Fruit fly (Drosophila melanogaster) whole organism, embryonic: Measurements from ENCODE around the gene cic.
A peak's percentile ranks its signal among the peaks of the same experiment; 100 is the strongest.

ENCODE experiments used
- Aef1 ChIP-seq: fragments of 200-800 bp; sonication (Bioruptor generic); IDR thresholded peaks from 3 replicates; pipeline ENCODE4 v1.3.6; 2022; ENCODE audit warnings: missing biosample characterization, missing genetic modification characterization
- Bteb2 ChIP-seq: fragments of 200-800 bp; sonication (Bioruptor generic); optimal IDR thresholded peaks from 2 replicates; lab custom pipeline; 2016; ENCODE audit warnings: missing biosample characterization, missing genetic modification characterization
- CG11723 ChIP-seq: fragments of 200-800 bp; sonication (Bioruptor generic); optimal IDR thresholded peaks from 2 replicates; lab custom pipeline; 2017; ENCODE audit warnings: missing biosample characterization, mild to moderate bottlenecking, missing genetic modification characterization
- CG12071 ChIP-seq: fragments of 200-800 bp; sonication (Bioruptor generic); optimal IDR thresholded peaks from 3 replicates; lab custom pipeline; 2018; ENCODE audit warnings: missing biosample characterization, mild to moderate bottlenecking, missing genetic modification characterization
- CG13123 ChIP-seq: fragments of 200-800 bp; sonication (Bioruptor generic); optimal IDR thresholded peaks from 2 replicates; lab custom pipeline; 2016; ENCODE audit warnings: missing biosample characterization, missing genetic modification characterization
- CG13424 ChIP-seq: fragments of 200-800 bp; sonication (Bioruptor generic); optimal IDR thresholded peaks from 2 replicates; lab custom pipeline; 2019; ENCODE audit warnings: missing biosample characterization, mild to moderate bottlenecking, missing genetic modification characterization, moderate library complexity
- CG13624 ChIP-seq: fragments of 200-800 bp; sonication (Bioruptor generic); optimal IDR thresholded peaks from 2 replicates; lab custom pipeline; 2016; ENCODE audit warnings: missing biosample characterization, missing genetic modification characterization
- CG14014 ChIP-seq: fragments of 200-800 bp; sonication (Bioruptor generic); IDR thresholded peaks from 2 replicates; pipeline ENCODE4 v1.3.6; 2022; ENCODE audit warnings: missing biosample characterization, missing genetic modification characterization
- CG1529 ChIP-seq: fragments of 200-800 bp; sonication (Bioruptor generic); optimal IDR thresholded peaks from 3 replicates; lab custom pipeline; 2018; ENCODE audit warnings: missing biosample characterization, missing genetic modification characterization
- CG17359 ChIP-seq: fragments of 200-800 bp; sonication (Bioruptor generic); optimal IDR thresholded peaks from 3 replicates; lab custom pipeline; 2018; ENCODE audit warnings: missing biosample characterization, mild to moderate bottlenecking, missing genetic modification characterization, moderate library complexity
- CG17385 ChIP-seq: fragments of 200-800 bp; sonication (Bioruptor generic); optimal IDR thresholded peaks from 3 replicates; lab custom pipeline; 2018; ENCODE audit warnings: missing biosample characterization, mild to moderate bottlenecking, missing genetic modification characterization
- CG30020 ChIP-seq: fragments of 200-800 bp; optimal IDR thresholded peaks from 2 replicates; lab custom pipeline; 2019; ENCODE audit warnings: missing biosample characterization, mild to moderate bottlenecking, missing genetic modification characterization, moderate library complexity
- CG30403 ChIP-seq: fragments of 200-800 bp; sonication (Bioruptor generic); optimal IDR thresholded peaks from 3 replicates; lab custom pipeline; 2016; ENCODE audit warnings: missing biosample characterization, missing genetic modification characterization
- CG3065 ChIP-seq: fragments of 200-800 bp; sonication (Bioruptor generic); optimal IDR thresholded peaks from 2 replicates; lab custom pipeline; 2016; ENCODE audit warnings: missing biosample characterization, missing genetic modification characterization
- CG31388 ChIP-seq: fragments of 200-800 bp; sonication (Bioruptor generic); optimal IDR thresholded peaks from 2 replicates; lab custom pipeline; 2016; ENCODE audit warnings: missing biosample characterization, missing genetic modification characterization
- CG3281 ChIP-seq: fragments of 200-800 bp; sonication (Bioruptor generic); optimal IDR thresholded peaks from 3 replicates; lab custom pipeline; 2017; ENCODE audit warnings: missing biosample characterization, mild to moderate bottlenecking, missing genetic modification characterization
- CG34376 ChIP-seq: fragments of 200-800 bp; sonication (Bioruptor generic); optimal IDR thresholded peaks from 2 replicates; lab custom pipeline; 2018; ENCODE audit warnings: missing biosample characterization, mild to moderate bottlenecking, missing genetic modification characterization
- CG5953 ChIP-seq: fragments of 200-800 bp; sonication (Bioruptor generic); IDR thresholded peaks from 2 replicates; pipeline ENCODE4 v1.3.6; 2022; ENCODE audit warnings: missing biosample characterization, missing genetic modification characterization
- CG6689 ChIP-seq: fragments of 200-800 bp; sonication (Bioruptor generic); IDR thresholded peaks from 2 replicates; pipeline ENCODE4 v1.3.6; 2022; ENCODE audit warnings: missing biosample characterization, missing genetic modification characterization
- CG7556 ChIP-seq: fragments of 200-800 bp; sonication (Bioruptor generic); optimal IDR thresholded peaks from 2 replicates; lab custom pipeline; 2017; ENCODE audit warnings: missing biosample characterization, mild to moderate bottlenecking, missing genetic modification characterization
- CG7839 ChIP-seq: fragments of 200-800 bp; sonication (Bioruptor generic); optimal IDR thresholded peaks from 3 replicates; lab custom pipeline; 2018; ENCODE audit warnings: missing biosample characterization, mild to moderate bottlenecking, missing genetic modification characterization, moderate library complexity
- CG8281 ChIP-seq: fragments of 200-800 bp; sonication (Bioruptor generic); optimal IDR thresholded peaks from 2 replicates; lab custom pipeline; 2018; ENCODE audit warnings: missing biosample characterization, mild to moderate bottlenecking, missing genetic modification characterization, moderate library complexity
- CG8478 ChIP-seq: fragments of >200 bp; optimal IDR thresholded peaks from 2 replicates; lab custom pipeline; 2018
- Chrac-16 ChIP-seq: fragments of 200-800 bp; sonication (Bioruptor generic); optimal IDR thresholded peaks from 3 replicates; lab custom pipeline; 2016; ENCODE audit warnings: missing biosample characterization, missing genetic modification characterization
- D19A ChIP-seq: fragments of 200-800 bp; optimal IDR thresholded peaks from 3 replicates; lab custom pipeline; 2019; ENCODE audit warnings: missing biosample characterization, mild to moderate bottlenecking, missing genetic modification characterization, moderate library complexity
- Dref ChIP-seq: fragments of 200-800 bp; sonication (Bioruptor generic); IDR thresholded peaks from 2 replicates; pipeline ENCODE4 v1.3.6; 2022; ENCODE audit warnings: missing biosample characterization, missing genetic modification characterization
- E2f2 ChIP-seq: fragments of 200-800 bp; sonication (Bioruptor generic); IDR thresholded peaks from 2 replicates; pipeline ENCODE4 v1.3.6; 2022; ENCODE audit warnings: missing biosample characterization, missing genetic modification characterization
- Eip74EF ChIP-seq, 2 experiments: fragments of 200-800 bp in 1 of 2; fragments of >200 bp in 1 of 2; sonication (Bioruptor generic) in 1 of 2; optimal IDR thresholded peaks; 2 replicates each; lab custom pipeline; 2017 to 2019; ENCODE audit warnings: missing biosample characterization in 2 of 2, missing genetic modification characterization in 2 of 2, mild to moderate bottlenecking in 1 of 2, moderate library complexity in 1 of 2
- GATAe ChIP-seq: fragments of 200-800 bp; sonication (Bioruptor generic); conservative IDR thresholded peaks from 2 replicates; pipeline ENCODE4 v1.3.6; 2022; ENCODE audit warnings: missing biosample characterization, missing genetic modification characterization
- Hand ChIP-seq: fragments of 200-800 bp; sonication (Bioruptor generic); optimal IDR thresholded peaks from 2 replicates; lab custom pipeline; 2017; ENCODE audit warnings: mild to moderate bottlenecking, missing biosample characterization, missing genetic modification reagents, missing genetic modification characterization
- HmgZ ChIP-seq: fragments of 200-800 bp; sonication (Bioruptor generic); optimal IDR thresholded peaks from 2 replicates; lab custom pipeline; 2018; ENCODE audit warnings: missing biosample characterization, mild to moderate bottlenecking, missing genetic modification characterization
- Hr3 ChIP-seq: fragments of 200-800 bp; sonication (Bioruptor generic); optimal IDR thresholded peaks from 3 replicates; lab custom pipeline; 2016; ENCODE audit warnings: missing biosample characterization, missing genetic modification characterization
- MBD-R2 ChIP-seq: fragments of 200-800 bp; sonication (Bioruptor generic); IDR thresholded peaks from 2 replicates; pipeline ENCODE4 v1.3.6; 2022; ENCODE audit warnings: missing biosample characterization, missing genetic modification characterization
- Mrtf ChIP-seq: fragments of 200-800 bp; sonication (Bioruptor generic); IDR thresholded peaks from 3 replicates; pipeline ENCODE4 v1.3.6; 2022; ENCODE audit warnings: missing biosample characterization, missing genetic modification characterization
- Nf-YB ChIP-seq: fragments of 200-800 bp; sonication (Bioruptor generic); optimal IDR thresholded peaks from 3 replicates; lab custom pipeline; 2019; ENCODE audit warnings: missing biosample characterization, mild to moderate bottlenecking, missing genetic modification characterization, moderate library complexity
- Rx ChIP-seq: fragments of 200-800 bp; sonication (Bioruptor generic); IDR thresholded peaks from 2 replicates; pipeline ENCODE4 v1.3.6; 2022; ENCODE audit warnings: missing biosample characterization, missing genetic modification characterization
- Trl ChIP-seq, 3 experiments: fragments of >200 bp in 2 of 3; fragments of 200-800 bp in 1 of 3; sonication (Bioruptor generic) in 1 of 3; optimal IDR thresholded peaks; 2 replicates in 1 of 3; 3 replicates in 2 of 3; lab custom pipeline; 2016 to 2017; ENCODE audit warnings: missing biosample characterization in 1 of 3, missing genetic modification characterization in 1 of 3
- abd-A ChIP-seq: fragments of 200-800 bp; sonication (Bioruptor generic); optimal IDR thresholded peaks from 3 replicates; lab custom pipeline; 2019; ENCODE audit warnings: missing biosample characterization, mild to moderate bottlenecking, missing genetic modification characterization, moderate library complexity
- ase ChIP-seq: fragments of 200-800 bp; sonication (Bioruptor generic); IDR thresholded peaks from 3 replicates; pipeline ENCODE4 v1.3.6; 2022; ENCODE audit warnings: missing biosample characterization, missing genetic modification characterization
- cg ChIP-seq: fragments of 200-800 bp; sonication (Bioruptor generic); optimal IDR thresholded peaks from 3 replicates; lab custom pipeline; 2019; ENCODE audit warnings: missing biosample characterization, mild to moderate bottlenecking, missing genetic modification characterization, moderate library complexity
- corto ChIP-seq: fragments of 200-800 bp; sonication (Bioruptor generic); optimal IDR thresholded peaks from 2 replicates; lab custom pipeline; 2016; ENCODE audit warnings: missing biosample characterization, mild to moderate bottlenecking, missing genetic modification characterization, moderate library complexity
- dmrt11E ChIP-seq: fragments of 200-800 bp; sonication (Bioruptor generic); optimal IDR thresholded peaks from 3 replicates; lab custom pipeline; 2018; ENCODE audit warnings: missing biosample characterization, mild to moderate bottlenecking, missing genetic modification characterization, moderate library complexity
- en ChIP-seq: fragments of 200-800 bp; sonication (Bioruptor generic); optimal IDR thresholded peaks from 2 replicates; lab custom pipeline; 2016; ENCODE audit warnings: missing biosample characterization, missing genetic modification characterization
- ftz-f1 ChIP-seq: fragments of 200-800 bp; sonication (Bioruptor generic); optimal IDR thresholded peaks from 2 replicates; lab custom pipeline; 2016; ENCODE audit warnings: missing biosample characterization, missing genetic modification characterization
- gsb-n ChIP-seq: fragments of 200-800 bp; sonication (Bioruptor generic); optimal IDR thresholded peaks from 3 replicates; lab custom pipeline; 2018; ENCODE audit warnings: missing biosample characterization, mild to moderate bottlenecking, missing genetic modification characterization
- lola ChIP-seq, 3 experiments: fragments of >200 bp in 2 of 3; fragments of 200-800 bp in 1 of 3; sonication (Bioruptor generic) in 1 of 3; optimal IDR thresholded peaks; 2 replicates each; lab custom pipeline; 2017 to 2019; ENCODE audit warnings: missing biosample characterization in 3 of 3, missing genetic modification characterization in 3 of 3, mild to moderate bottlenecking in 1 of 3, moderate library complexity in 1 of 3
- pnt ChIP-seq: fragments of 200-800 bp; sonication (Bioruptor generic); optimal IDR thresholded peaks from 3 replicates; lab custom pipeline; 2016; ENCODE audit warnings: missing biosample characterization, missing genetic modification characterization
- sima ChIP-seq: fragments of 200-800 bp; sonication (Bioruptor generic); optimal IDR thresholded peaks from 2 replicates; lab custom pipeline; 2016; ENCODE audit warnings: missing biosample characterization, missing genetic modification characterization
- twi ChIP-seq: fragments of 200-800 bp; optimal IDR thresholded peaks from 2 replicates; lab custom pipeline; 2019; ENCODE audit warnings: missing biosample characterization, mild to moderate bottlenecking, missing genetic modification characterization, moderate library complexity
- zf30C ChIP-seq: fragments of 200-800 bp; sonication (Bioruptor generic); optimal IDR thresholded peaks from 3 replicates; lab custom pipeline; 2018; ENCODE audit warnings: missing biosample characterization, mild to moderate bottlenecking, missing genetic modification characterization

The cic gene

dm6 chr3R:20308972-20309660, 56.5 kb downstream of the cic start, which contains the start of gene Orp8 (continued):
- TF ChIP-seq CG5953 (GFP tag; lab: Robert Waterston, UW) (no peak), CG31388 (no peak), CG8281 (tag; lab: Kevin White, UChicago) (no peak), HmgZ (tag; lab: Kevin White, UChicago) (peak; percentile 17), CG17359 (tag; lab: Kevin White, UChicago) (no peak), CG34376 (peak; percentile 73), Dref (peak; percentile 74), CG13624 (GFP tag; lab: Kevin White, UChicago) (no peak), CG17385 (peak; percentile 44), CG3281 (GFP tag; lab: Kevin White, UChicago) (no peak), pnt (no peak), Bteb2 (no peak), Eip74EF (GFP tag; optimal IDR thresholded peaks at IDR 0.05; lab: Kevin White, UChicago) (peak in 1 of 2 experiments; percentile 47), dmrt11E (tag; lab: Kevin White, UChicago) (no peak), Chrac-16 (no peak), Hand (GFP tag; lab: Kevin White, UChicago) (peak; percentile 67), CG30020 (tag; lab: Kevin White, UChicago) (no peak), Rx (GFP tag; lab: Robert Waterston, UW) (no peak), ase (GFP tag; lab: Robert Waterston, UW) (no peak), MBD-R2 (GFP tag; lab: Robert Waterston, UW) (0 out of 2 replicates have a peak, but pooled peaks have one; percentile 22), Mrtf (GFP tag; lab: Robert Waterston, UW) (no peak), D19A (tag; lab: Kevin White, UChicago) (no peak), corto (peak; percentile 19), Trl (optimal IDR thresholded peaks at IDR 0.05; lab: Kevin White, UChicago) (no peak), Trl (GFP tag; optimal IDR thresholded peaks at IDR 0.05; lab: Kevin White, UChicago) (no peak), ftz-f1 (GFP tag; lab: Kevin White, UChicago) (no peak), GATAe (GFP tag; lab: Robert Waterston, UW) (no peak), zf30C (GFP tag; lab: Kevin White, UChicago) (no peak), CG11723 (GFP tag; lab: Kevin White, UChicago) (peak; percentile 16), CG8478 (lab: Kevin White, UChicago) (no peak), en (no peak), gsb-n (tag; lab: Kevin White, UChicago) (no peak), Hr3 (GFP tag; lab: Kevin White, UChicago) (no peak), CG3065 (GFP tag; lab: Kevin White, UChicago) (no peak), CG12071 (GFP tag; lab: Kevin White, UChicago) (no peak), sima (GFP tag; lab: Kevin White, UChicago) (no peak), CG13424 (tag; lab: Kevin White, UChicago) (no peak), CG7839 (tag; lab: Kevin White, UChicago) (peak; percentile 11), cg (peak; percentile 80), CG13123 (GFP tag; lab: Kevin White, UChicago) (no peak), CG14014 (GFP tag; lab: Robert Waterston, UW) (no peak; the same call in 1 of the 2 replicates), E2f2 (GFP tag; lab: Robert Waterston, UW) (peak; percentile 87), Aef1 (GFP tag; lab: Robert Waterston, UW) (no peak), lola (GFP tag; optimal IDR thresholded peaks at IDR 0.05; lab: Kevin White, UChicago) (no peak), CG6689 (GFP tag; lab: Robert Waterston, UW) (no peak), CG7556 (GFP tag; lab: Kevin White, UChicago) (no peak), Nf-YB (GFP tag; lab: Kevin White, UChicago) (no peak), CG30403 (GFP tag; lab: Kevin White, UChicago) (no peak), twi (no peak), abd-A (tag; lab: Kevin White, UChicago) (no peak), CG1529 (GFP tag; lab: Kevin White, UChicago) (no peak)
